Fruit fly (Drosophila melanogaster): ENCODE measurements around the gene CG2111.

Gene CG2111

dm6 chrX:10697731-10698130 is 40.3 kb downstream of the CG2111 start:
- TF ChIP-seq CrebA (GFP tag; optimal IDR thresholded peaks at IDR 0.05; ENCODE audit: borderline replicate concordance) = no peak
- peak; percentile 7 for TF ChIP-seq HLH106 (tag; optimal IDR thresholded peaks at IDR 0.05)
- TF ChIP-seq Dfd (GFP tag; optimal IDR thresholded peaks at IDR 0.05) = peak; percentile 14
- no peak for TF ChIP-seq Abd-B (GFP tag; optimal IDR thresholded peaks at IDR 0.05)
- TF ChIP-seq foxo (GFP tag; optimal IDR thresholded peaks at IDR 0.05) = peak in 1 of 2 experiments; percentile 0

Data from whole organism, wandering third instar larva.